Fruit fly (Drosophila melanogaster) whole organism, adult: Measurements from ENCODE around the gene CG9667.

ENCODE experiments used
- CG11617 ChIP-seq: fragments of 200-800 bp; sonication (Bioruptor generic); optimal IDR thresholded peaks from 2 replicates; lab custom pipeline; 2017; ENCODE audit warnings: mild to moderate bottlenecking, missing biosample characterization, missing genetic modification reagents, missing genetic modification characterization
- CG12768 ChIP-seq: fragments of 200-800 bp; sonication (Bioruptor generic); optimal IDR thresholded peaks from 2 replicates; lab custom pipeline; 2017; ENCODE audit warnings: missing biosample characterization, missing genetic modification characterization, mild to moderate bottlenecking, moderate library complexity, missing genetic modification reagents
- CG1620 ChIP-seq: fragments of 200-800 bp; sonication (Bioruptor generic); optimal IDR thresholded peaks from 2 replicates; lab custom pipeline; 2016; ENCODE audit warnings: missing biosample characterization, missing genetic modification characterization

DNA sequence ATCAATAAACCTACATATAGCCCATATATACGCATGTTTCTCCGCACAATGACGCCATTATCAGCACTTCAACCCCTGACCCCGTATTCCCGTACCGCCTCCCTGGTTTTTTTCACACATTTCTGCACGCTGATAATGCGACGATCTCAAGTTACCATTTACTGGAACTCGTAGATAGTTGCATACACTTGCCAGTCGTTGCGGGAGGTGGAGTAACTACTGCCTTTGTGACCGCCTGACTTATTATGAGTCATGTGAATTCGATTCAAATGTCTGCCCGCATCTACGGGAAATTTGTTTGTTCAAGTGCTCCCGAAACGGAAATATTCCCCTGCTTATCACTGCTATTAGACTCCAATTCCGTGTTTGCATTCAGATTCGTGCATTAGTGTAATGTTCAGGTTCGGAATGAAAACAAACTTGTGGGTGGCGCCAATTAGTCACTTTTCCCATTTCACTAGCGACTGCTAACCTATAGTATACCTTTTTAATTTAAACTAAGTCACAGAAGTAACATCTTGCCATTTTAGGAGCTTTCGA, 1.1 kb upstream of the CG9667 start:
- TF ChIP-seq CG12768 (GFP tag; lab: Kevin White, UChicago) (no peak), CG11617 (GFP tag; lab: Kevin White, UChicago) (no peak), CG1620 (GFP tag; lab: Kevin White, UChicago) (no peak)
